Worm (Caenorhabditis elegans) whole organism, L1 larva: Measurements from ENCODE around the gene cal-5.

Source experiments
- ama-1 ChIP-seq: fragments of 150-350 bp; optimal IDR thresholded peaks from 2 replicates; lab custom pipeline; 2014
- ces-1 ChIP-seq: fragments of 150-350 bp; optimal IDR thresholded peaks from 2 replicates; lab custom pipeline; 2014; ENCODE audit warnings: missing biosample characterization, missing genetic modification reagents, missing genetic modification characterization
- dpl-1 ChIP-seq, 3 experiments: fragments of 150-350 bp in 2 of 3; sonication (generic microtip) in 1 of 3; optimal IDR thresholded peaks; 2 replicates each; lab custom pipeline; 2014 to 2017; ENCODE audit warnings: missing biosample characterization in 3 of 3, missing genetic modification characterization in 3 of 3, missing genetic modification reagents in 3 of 3
- egl-27 ChIP-seq, 2 experiments: fragments of 150-350 bp in 1 of 2; sonication (generic microtip); optimal IDR thresholded peaks; 3 replicates each; lab custom pipeline; 2017 to 2018; ENCODE audit warnings: missing biosample characterization in 2 of 2, missing genetic modification characterization in 2 of 2, missing genetic modification reagents in 2 of 2
- elt-3 ChIP-seq, 6 experiments: fragments of 150-350 bp in 1 of 6; sonication (generic microtip); optimal IDR thresholded peaks; 2 replicates each; lab custom pipeline; 2017 to 2018; ENCODE audit warnings: missing biosample characterization in 6 of 6, missing genetic modification characterization in 6 of 6, inconsistent platforms in 1 of 6
- mdl-1 ChIP-seq, 2 experiments: fragments of 150-350 bp; optimal IDR thresholded peaks; 2 replicates each; lab custom pipeline; 2014 to 2017; ENCODE audit warnings: missing biosample characterization in 2 of 2, missing genetic modification characterization in 2 of 2, inconsistent platforms in 1 of 2
- nhr-237 ChIP-seq: fragments of 150-350 bp; optimal IDR thresholded peaks from 2 replicates; lab custom pipeline; 2014; ENCODE audit warnings: missing biosample characterization, missing genetic modification characterization
- nhr-28 ChIP-seq: fragments of 150-350 bp; optimal IDR thresholded peaks from 2 replicates; lab custom pipeline; 2014; ENCODE audit warnings: missing biosample characterization, missing genetic modification characterization
- pag-3 ChIP-seq: sonication (generic microtip); optimal IDR thresholded peaks from 2 replicates; lab custom pipeline; 2017; ENCODE audit warnings: missing genetic modification characterization, mild to moderate bottlenecking, missing compliant biosample characterization, antibody characterized with exemption, borderline replicate concordance; ENCODE audit not compliant: insufficient read depth
- pqm-1 ChIP-seq: sonication (generic microtip); optimal IDR thresholded peaks from 3 replicates; lab custom pipeline; 2017; ENCODE audit warnings: missing biosample characterization, missing genetic modification characterization

ce11 chrX:5109130-5109529, 31.4 kb upstream of the cal-5 start, which contains the start of gene C42D8.1:
- TF ChIP-seq nhr-237 (tag; lab: Kevin White, UChicago): no peak
- no peak for TF ChIP-seq pag-3
- no peak for TF ChIP-seq pqm-1 (tag; lab: Kevin White, UChicago)
- TF ChIP-seq ama-1 (lab: Kevin White, UChicago): no peak
- no peak for TF ChIP-seq ces-1 (GFP tag; lab: Kevin White, UChicago)
- TF ChIP-seq dpl-1 (GFP tag; optimal IDR thresholded peaks at IDR 0.05; lab: Kevin White, UChicago): no peak
- TF ChIP-seq mdl-1 (tag; optimal IDR thresholded peaks at IDR 0.05; lab: Kevin White, UChicago): no peak
- TF ChIP-seq elt-3 (tag; optimal IDR thresholded peaks at IDR 0.05; lab: Kevin White, UChicago): no peak
- no peak for TF ChIP-seq egl-27 (tag; optimal IDR thresholded peaks at IDR 0.05; lab: Kevin White, UChicago)
- TF ChIP-seq nhr-28: no peak
